Worm (Caenorhabditis elegans) whole organism, midembryonic: ENCODE measurements around the gene F49H12.2.

Experiments
- T22C8.4 ChIP-seq: fragments of 200-800 bp; sonication (Bioruptor generic); IDR thresholded peaks from 2 replicates; pipeline ENCODE4 v1.3.6; 2022; ENCODE audit warnings: missing genetic modification characterization, missing compliant biosample characterization
- cog-1 ChIP-seq: sonication (generic microtip); optimal IDR thresholded peaks from 2 replicates; lab custom pipeline; 2016; ENCODE audit warnings: missing genetic modification characterization, missing compliant biosample characterization
- flt-1 ChIP-seq: fragments of 200-800 bp; sonication (Bioruptor generic); IDR thresholded peaks from 2 replicates; pipeline ENCODE4 v1.3.6; 2022; ENCODE audit warnings: missing genetic modification characterization, missing compliant biosample characterization
- klf-2 ChIP-seq: fragments of 200-800 bp; sonication (Bioruptor generic); conservative IDR thresholded peaks from 2 replicates; pipeline ENCODE4 v1.3.6; 2022; ENCODE audit warnings: missing genetic modification reagents, missing genetic modification characterization, missing compliant biosample characterization
- med-1 ChIP-seq: sonication (generic microtip); optimal IDR thresholded peaks from 2 replicates; lab custom pipeline; 2017; ENCODE audit warnings: missing genetic modification characterization, mild to moderate bottlenecking, missing compliant biosample characterization, antibody characterized with exemption, missing genetic modification reagents; ENCODE audit not compliant: insufficient read depth
- ref-1 ChIP-seq: fragments of 200-800 bp; sonication (Bioruptor generic); conservative IDR thresholded peaks from 2 replicates; pipeline ENCODE4 v1.3.6; 2022; ENCODE audit warnings: missing genetic modification reagents, missing genetic modification characterization, missing compliant biosample characterization
- tab-1 ChIP-seq: fragments of 200-800 bp; sonication (Bioruptor generic); IDR thresholded peaks from 2 replicates; pipeline ENCODE4 v1.3.6; 2022; ENCODE audit warnings: missing genetic modification characterization, missing compliant biosample characterization
- ztf-23 ChIP-seq: fragments of 200-800 bp; sonication (Bioruptor generic); IDR thresholded peaks from 2 replicates; pipeline ENCODE4 v1.3.6; 2022; ENCODE audit warnings: missing genetic modification reagents, missing genetic modification characterization, missing compliant biosample characterization
- ztf-29 ChIP-seq: fragments of 200-800 bp; sonication (Bioruptor generic); IDR thresholded peaks from 2 replicates; pipeline ENCODE4 v1.3.6; 2022; ENCODE audit warnings: missing genetic modification reagents, missing genetic modification characterization, missing compliant biosample characterization

Gene F49H12.2

ce11 chrX:2094094-2094493, 9.0 kb downstream of the F49H12.2 start:
- no peak for TF ChIP-seq ztf-29 (GFP tag; lab: Robert Waterston, UW)
- TF ChIP-seq klf-2, result no peak
- no peak for TF ChIP-seq flt-1 (GFP tag; lab: Robert Waterston, UW)
- no peak for TF ChIP-seq T22C8.4 (GFP tag; lab: Robert Waterston, UW)
- no peak for TF ChIP-seq tab-1 (GFP tag; lab: Robert Waterston, UW)
- no peak for TF ChIP-seq ref-1
- no peak for TF ChIP-seq ztf-23
- TF ChIP-seq med-1 (GFP tag; lab: Kevin White, UChicago), result no peak
- no peak for TF ChIP-seq cog-1

- TF ChIP-seq tab-1 (GFP tag; lab: Robert Waterston, UW) (no peak), ztf-29 (GFP tag; lab: Robert Waterston, UW) (no peak), med-1 (GFP tag; lab: Kevin White, UChicago) (no peak), ref-1 (no peak), T22C8.4 (GFP tag; lab: Robert Waterston, UW) (no peak), flt-1 (GFP tag; lab: Robert Waterston, UW) (no peak), klf-2 (no peak), ztf-23 (no peak), cog-1 (no peak)
Measured at ce11 chrX:2096804-2097203, 11.7 kb downstream of the F49H12.2 start, which contains the start of gene T21D9.2. TSS of gene T21D9.2 (minus strand) at chrX:2096904.

ce11 chrX:2099002-2099401, 13.9 kb downstream of the F49H12.2 start:
- TF ChIP-seq klf-2, result no peak
- no peak for TF ChIP-seq ref-1

ce11 chrX:2105310-2105709, 20.2 kb downstream of the F49H12.2 start, which contains the start of gene F53B1.3:
TSS of gene F53B1.3 (plus strand) at chrX:2105610.
- TF ChIP-seq ztf-23, result no peak
- TF ChIP-seq cog-1, result no peak
- TF ChIP-seq T22C8.4 (GFP tag; lab: Robert Waterston, UW), result no peak
- no peak for TF ChIP-seq ztf-29 (GFP tag; lab: Robert Waterston, UW)
- no peak for TF ChIP-seq tab-1 (GFP tag; lab: Robert Waterston, UW)
- no peak for TF ChIP-seq flt-1 (GFP tag; lab: Robert Waterston, UW)
- TF ChIP-seq klf-2, result no peak
- no peak for TF ChIP-seq ref-1
- TF ChIP-seq med-1 (GFP tag; lab: Kevin White, UChicago), result no peak

- TF ChIP-seq klf-2, result no peak
- no peak for TF ChIP-seq T22C8.4 (GFP tag; lab: Robert Waterston, UW)
- no peak for TF ChIP-seq cog-1
- no peak for TF ChIP-seq flt-1 (GFP tag; lab: Robert Waterston, UW)
- TF ChIP-seq ztf-23, result no peak
- TF ChIP-seq tab-1 (GFP tag; lab: Robert Waterston, UW), result no peak
- TF ChIP-seq med-1 (GFP tag; lab: Kevin White, UChicago), result no peak
- TF ChIP-seq ref-1, result no peak
- no peak for TF ChIP-seq ztf-29 (GFP tag; lab: Robert Waterston, UW)
Measured at ce11 chrX:2107414-2107813, 22.3 kb downstream of the F49H12.2 start.

ce11 chrX:2108182-2108581, 23.1 kb downstream of the F49H12.2 start:
- TF ChIP-seq med-1 (GFP tag; lab: Kevin White, UChicago) (no peak), ref-1 (no peak), klf-2 (no peak), ztf-23 (no peak), ztf-29 (GFP tag; lab: Robert Waterston, UW) (no peak), cog-1 (no peak), T22C8.4 (GFP tag; lab: Robert Waterston, UW) (no peak), flt-1 (GFP tag; lab: Robert Waterston, UW) (0 out of 2 replicates have a peak, but pooled peaks have one; percentile 29)

ce11 chrX:2108682-2109081, 23.6 kb downstream of the F49H12.2 start, which contains the start of gene F53B1.2:
TSS of gene F53B1.2 (plus strand) at chrX:2108982.
- TF ChIP-seq ztf-23 (no peak), cog-1 (no peak), klf-2 (no peak), med-1 (GFP tag; lab: Kevin White, UChicago) (no peak), ref-1 (no peak), T22C8.4 (GFP tag; lab: Robert Waterston, UW) (no peak), flt-1 (GFP tag; lab: Robert Waterston, UW) (no peak), tab-1 (GFP tag; lab: Robert Waterston, UW) (no peak), ztf-29 (GFP tag; lab: Robert Waterston, UW) (no peak)

- TF ChIP-seq T22C8.4 (GFP tag; lab: Robert Waterston, UW) (no peak), tab-1 (GFP tag; lab: Robert Waterston, UW) (no peak), ztf-23 (no peak), klf-2 (no peak)
Measured at ce11 chrX:2110603-2111327, 25.7 kb downstream of the F49H12.2 start.

- TF ChIP-seq ref-1 (no peak), tab-1 (GFP tag; lab: Robert Waterston, UW) (no peak), ztf-23 (no peak), cog-1 (no peak), klf-2 (no peak), med-1 (GFP tag; lab: Kevin White, UChicago) (no peak)
Measured at ce11 chrX:2113004-2113403, 27.9 kb downstream of the F49H12.2 start, which contains the start of gene bus-5. TSS of gene bus-5 (minus strand) at chrX:2113104.

- TF ChIP-seq ztf-23 (no peak), med-1 (GFP tag; lab: Kevin White, UChicago) (no peak), ztf-29 (GFP tag; lab: Robert Waterston, UW) (no peak), cog-1 (no peak)
Measured at ce11 chrX:2114171-2114570, 29.1 kb downstream of the F49H12.2 start.
